Worm (Caenorhabditis elegans): ENCODE measurements around the gene acs-20.

acs-20 gene

ce11 chrIV:12364964-12365363, 33.5 kb downstream of the acs-20 start (continued):
- TF ChIP-seq unc-62 (GFP tag; optimal IDR thresholded peaks at IDR 0.05) (no peak), nhr-23 (tag; optimal IDR thresholded peaks at IDR 0.05) (no peak), gmeb-1 (tag; optimal IDR thresholded peaks at IDR 0.05) (no peak), dmd-4 (tag; optimal IDR thresholded peaks at IDR 0.05) (no peak), nhr-25 (tag; optimal IDR thresholded peaks at IDR 0.05) (no peak), snpc-4 (tag; optimal IDR thresholded peaks at IDR 0.05) (no peak)

- TF ChIP-seq ztf-1 (GFP tag; conservative IDR thresholded peaks at IDR 0.05), result no peak
- TF ChIP-seq ama-1 (optimal IDR thresholded peaks at IDR 0.05), result no peak
- TF ChIP-seq nhr-23 (tag; optimal IDR thresholded peaks at IDR 0.05), result no peak
- no peak for TF ChIP-seq unc-55 (GFP tag; optimal IDR thresholded peaks at IDR 0.05)
- no peak for TF ChIP-seq F13H6.1 (tag; optimal IDR thresholded peaks at IDR 0.05)
- TF ChIP-seq snpc-4 (tag; optimal IDR thresholded peaks at IDR 0.05), result no peak
- TF ChIP-seq alr-1 (tag; optimal IDR thresholded peaks at IDR 0.05), result no peak
- TF ChIP-seq sma-9 (GFP tag; optimal IDR thresholded peaks at IDR 0.05), result no peak
- no peak for TF ChIP-seq sma-9 (tag; optimal IDR thresholded peaks at IDR 0.05)
- peak in 1 of 2 experiments; percentile 88 for TF ChIP-seq lsy-2 (tag; optimal IDR thresholded peaks at IDR 0.05)
- TF ChIP-seq elt-1 (tag; optimal IDR thresholded peaks at IDR 0.05), result no peak
- TF ChIP-seq unc-62 (GFP tag; optimal IDR thresholded peaks at IDR 0.05), result no peak
- no peak for TF ChIP-seq mdl-1 (tag; optimal IDR thresholded peaks at IDR 0.05)
- TF ChIP-seq nhr-129 (tag; optimal IDR thresholded peaks at IDR 0.05), result peak; percentile 32
These were observed 37.0 kb downstream of the acs-20 start, which contains the start of the genes ccr-4 and ZC518.8 for ce11 chrIV:12361392-12362092. Gene ccr-4 (plus strand): TSS chrIV:12361542. Gene ZC518.8 (minus strand): TSS chrIV:12361908.

- TF ChIP-seq C34F6.9 (tag; optimal IDR thresholded peaks at IDR 0.05) (peak; percentile 0), elt-1 (tag; optimal IDR thresholded peaks at IDR 0.05) (no peak)
These were observed 37.7 kb downstream of the acs-20 start, which contains the start of gene sec-24.2 for ce11 chrIV:12360742-12361195. Gene sec-24.2 (minus strand): TSS chrIV:12360792.

DNA sequence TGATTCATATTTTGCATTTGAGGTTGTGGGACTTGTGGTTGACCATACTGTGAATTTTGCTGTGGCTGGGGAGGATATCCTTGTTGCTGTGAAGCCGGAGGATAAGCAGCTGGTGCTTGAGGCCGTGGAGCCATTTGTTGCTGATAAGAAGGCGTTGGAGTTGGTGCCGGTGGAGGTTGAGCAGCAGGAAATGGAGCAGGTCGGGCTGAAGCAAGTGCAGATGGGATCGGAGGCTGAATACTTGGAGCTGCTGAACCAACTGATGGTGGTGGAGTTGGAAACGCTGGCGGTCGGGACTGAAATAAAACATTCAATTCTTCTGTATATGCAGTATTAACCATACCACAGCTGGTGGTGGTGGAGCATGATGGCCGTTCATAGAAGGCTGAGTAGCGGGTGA, 38.5 kb downstream of the acs-20 start:
- TF ChIP-seq peb-1 (tag; optimal IDR thresholded peaks at IDR 0.05), result no peak
- no peak for TF ChIP-seq elt-3 (tag; optimal IDR thresholded peaks at IDR 0.05)
- TF ChIP-seq mdl-1 (tag; optimal IDR thresholded peaks at IDR 0.05), result no peak
- no peak for TF ChIP-seq nhr-25 (tag; optimal IDR thresholded peaks at IDR 0.05)
- no peak for TF ChIP-seq nhr-10 (tag; optimal IDR thresholded peaks at IDR 0.05)
- TF ChIP-seq nhr-6 (tag; optimal IDR thresholded peaks at IDR 0.05), result no peak
- no peak for TF ChIP-seq unc-39 (tag; optimal IDR thresholded peaks at IDR 0.05)
- no peak for TF ChIP-seq ztf-4 (tag; optimal IDR thresholded peaks at IDR 0.05)
- no peak for TF ChIP-seq blmp-1 (tag; optimal IDR thresholded peaks at IDR 0.05; ENCODE audit: insufficient read depth)
- no peak for TF ChIP-seq snpc-4 (tag; optimal IDR thresholded peaks at IDR 0.05)

- no peak for TF ChIP-seq ceh-16 (tag; optimal IDR thresholded peaks at IDR 0.05)
- TF ChIP-seq fos-1 (tag; optimal IDR thresholded peaks at IDR 0.05), result no peak
- TF ChIP-seq lin-13 (GFP tag; optimal IDR thresholded peaks at IDR 0.05), result no peak
- TF ChIP-seq sma-3 (GFP tag; optimal IDR thresholded peaks at IDR 0.05), result no peak
- TF ChIP-seq sma-9 (GFP tag; optimal IDR thresholded peaks at IDR 0.05), result no peak
- no peak for TF ChIP-seq sma-9 (tag; optimal IDR thresholded peaks at IDR 0.05)
- TF ChIP-seq C34F6.9 (tag; optimal IDR thresholded peaks at IDR 0.05), result no peak
These were observed 48.3 kb downstream of the acs-20 start for ce11 chrIV:12350235-12350634.

ce11 chrIV:12349639-12350038, 48.9 kb downstream of the acs-20 start, which contains the start of gene best-22:
Gene best-22 (plus strand): TSS chrIV:12349939.
- TF ChIP-seq crh-2 (tag; optimal IDR thresholded peaks at IDR 0.05) (no peak), unc-55 (GFP tag; optimal IDR thresholded peaks at IDR 0.05) (peak; percentile 49)

Measured in whole organism, L2 larva.